Worm (Caenorhabditis elegans) whole organism, early embryonic: ENCODE measurements around the gene Y75B8A.13.

Experiments used
- ama-1 ChIP-seq: fragments of 150-350 bp; optimal IDR thresholded peaks from 2 replicates; lab custom pipeline; 2014
- flt-1 ChIP-seq: fragments of 200-800 bp; sonication (Bioruptor generic); IDR thresholded peaks from 2 replicates; pipeline ENCODE4 v1.3.6; 2022; ENCODE audit warnings: missing genetic modification characterization, missing compliant biosample characterization
- pes-1 ChIP-seq: fragments of 200-800 bp; sonication (Bioruptor generic); IDR thresholded peaks from 2 replicates; pipeline ENCODE4 v1.3.6; 2022; ENCODE audit warnings: missing genetic modification reagents, missing genetic modification characterization, missing compliant biosample characterization

- no peak for TF ChIP-seq ama-1 (lab: Kevin White, UChicago)
- no peak for TF ChIP-seq pes-1 (GFP tag; lab: Robert Waterston, UW)
- no peak for TF ChIP-seq flt-1 (GFP tag; lab: Robert Waterston, UW)
Measured at ce11 chrIII:12218078-12218477, 2.6 kb upstream of the Y75B8A.13 start.
